Fruit fly (Drosophila melanogaster) whole organism, embryonic: ENCODE data around the gene Atat.

Experiments used
- Aef1 ChIP-seq: fragments of 200-800 bp; sonication (Bioruptor generic); IDR thresholded peaks from 3 replicates; pipeline ENCODE4 v1.3.6; 2022; ENCODE audit warnings: missing biosample characterization, missing genetic modification characterization
- Awh ChIP-seq: fragments of 200-800 bp; sonication (Bioruptor generic); IDR thresholded peaks from 2 replicates; pipeline ENCODE4, ENCODE4 v1.3.6; 2022; ENCODE audit warnings: missing biosample characterization, missing genetic modification characterization
- Bdp1 ChIP-seq: fragments of 200-800 bp; sonication (Bioruptor generic); optimal IDR thresholded peaks from 3 replicates; lab custom pipeline; 2016; ENCODE audit warnings: missing biosample characterization, missing genetic modification characterization
- CG12744 ChIP-seq: fragments of 200-800 bp; sonication (Bioruptor generic); optimal IDR thresholded peaks from 2 replicates; lab custom pipeline; 2016; ENCODE audit warnings: missing biosample characterization, missing genetic modification characterization
- CG16813 ChIP-seq: fragments of 200-800 bp; sonication (Bioruptor generic); IDR thresholded peaks from 3 replicates; pipeline ENCODE4 v1.3.6; 2022; ENCODE audit warnings: missing biosample characterization, missing genetic modification characterization; ENCODE audit not compliant: partially characterized antibody
- CG16815 ChIP-seq: fragments of 200-800 bp; sonication (Bioruptor generic); optimal IDR thresholded peaks from 3 replicates; lab custom pipeline; 2017; ENCODE audit warnings: missing biosample characterization, mild to moderate bottlenecking, missing genetic modification characterization
- CG17186 ChIP-seq: fragments of 200-800 bp; sonication (Bioruptor generic); optimal IDR thresholded peaks from 3 replicates; lab custom pipeline; 2017; ENCODE audit warnings: missing biosample characterization, missing genetic modification reagents, missing genetic modification characterization
- CG1792 ChIP-seq: fragments of 200-800 bp; sonication (Bioruptor generic); optimal IDR thresholded peaks from 2 replicates; lab custom pipeline; 2016; ENCODE audit warnings: missing biosample characterization, missing genetic modification characterization
- CG18599 ChIP-seq: fragments of 200-800 bp; sonication (Bioruptor generic); optimal IDR thresholded peaks from 3 replicates; lab custom pipeline; 2017; ENCODE audit warnings: missing biosample characterization, missing genetic modification characterization, mild to moderate bottlenecking, moderate library complexity, missing genetic modification reagents
- CG2678 ChIP-seq: fragments of 200-800 bp; sonication (Bioruptor generic); optimal IDR thresholded peaks from 3 replicates; lab custom pipeline; 2019; ENCODE audit warnings: missing biosample characterization, mild to moderate bottlenecking, missing genetic modification characterization, moderate library complexity
- CG2712 ChIP-seq: fragments of 200-800 bp; optimal IDR thresholded peaks from 3 replicates; lab custom pipeline; 2019; ENCODE audit warnings: missing biosample characterization, mild to moderate bottlenecking, missing genetic modification characterization, moderate library complexity
- CG31224 ChIP-seq: fragments of 200-800 bp; sonication (Bioruptor generic); IDR thresholded peaks from 2 replicates; pipeline ENCODE4 v1.3.6; 2022; ENCODE audit warnings: missing biosample characterization, missing genetic modification characterization
- CG3847 ChIP-seq: fragments of 200-800 bp; sonication (Bioruptor generic); IDR thresholded peaks from 2 replicates; pipeline ENCODE4 v1.3.6; 2022; ENCODE audit warnings: missing biosample characterization, missing genetic modification characterization
- CG4617 ChIP-seq: fragments of 200-800 bp; sonication (Bioruptor generic); optimal IDR thresholded peaks from 3 replicates; lab custom pipeline; 2016; ENCODE audit warnings: missing biosample characterization, missing genetic modification characterization, borderline replicate concordance
- CG5180 ChIP-seq: fragments of 200-800 bp; sonication (Bioruptor generic); optimal IDR thresholded peaks from 3 replicates; lab custom pipeline; 2017; ENCODE audit warnings: missing biosample characterization, missing genetic modification characterization, mild to moderate bottlenecking, moderate library complexity, missing genetic modification reagents
- CG6654 ChIP-seq: fragments of 200-800 bp; sonication (Bioruptor generic); optimal IDR thresholded peaks from 2 replicates; lab custom pipeline; 2017; ENCODE audit warnings: missing biosample characterization, mild to moderate bottlenecking, missing genetic modification characterization
- CG6689 ChIP-seq: fragments of 200-800 bp; sonication (Bioruptor generic); IDR thresholded peaks from 2 replicates; pipeline ENCODE4 v1.3.6; 2022; ENCODE audit warnings: missing biosample characterization, missing genetic modification characterization
- CG7372 ChIP-seq: fragments of 200-800 bp; sonication (Bioruptor generic); IDR thresholded peaks from 2 replicates; pipeline ENCODE4 v1.3.6; 2022; ENCODE audit warnings: missing biosample characterization, missing genetic modification characterization
- CkIIα-i1 ChIP-seq: fragments of 200-800 bp; sonication (Bioruptor generic); IDR thresholded peaks from 2 replicates; pipeline ENCODE4 v1.3.6; 2022; ENCODE audit warnings: missing biosample characterization, missing genetic modification characterization
- Dip2 ChIP-seq: fragments of 200-800 bp; sonication (Bioruptor generic); IDR thresholded peaks from 2 replicates; pipeline ENCODE4 v1.3.6; 2022; ENCODE audit warnings: missing biosample characterization, missing genetic modification characterization
- Doc2 ChIP-seq: fragments of 200-800 bp; sonication (Bioruptor generic); IDR thresholded peaks from 2 replicates; pipeline ENCODE4 v1.3.6; 2022; ENCODE audit warnings: missing biosample characterization, missing genetic modification characterization
- Dp ChIP-seq: fragments of 200-800 bp; sonication (Bioruptor generic); optimal IDR thresholded peaks from 2 replicates; lab custom pipeline; 2018; ENCODE audit warnings: missing biosample characterization, mild to moderate bottlenecking, missing genetic modification characterization, moderate library complexity
- Elba2 ChIP-seq: fragments of 200-800 bp; sonication (Bioruptor generic); optimal IDR thresholded peaks from 3 replicates; lab custom pipeline; 2016; ENCODE audit warnings: missing biosample characterization, missing genetic modification characterization
- H2.0 ChIP-seq: fragments of 200-800 bp; sonication (Bioruptor generic); IDR thresholded peaks from 2 replicates; pipeline ENCODE4 v1.3.6; 2022; ENCODE audit warnings: missing biosample characterization, missing genetic modification characterization
- Med ChIP-seq: fragments of 200-800 bp; sonication (Bioruptor generic); peaks from one replicate; lab custom pipeline; 2016; ENCODE audit warnings: missing biosample characterization, missing genetic modification characterization, mild to moderate bottlenecking, inconsistent platforms, moderate library complexity
- NfI ChIP-seq: fragments of 200-800 bp; sonication (Bioruptor generic); optimal IDR thresholded peaks from 3 replicates; lab custom pipeline; 2018; ENCODE audit warnings: missing biosample characterization, mild to moderate bottlenecking, missing genetic modification characterization, moderate library complexity
- Opbp ChIP-seq: fragments of 200-800 bp; sonication (Bioruptor generic); IDR thresholded peaks from 3 replicates; pipeline ENCODE4 v1.3.6; 2022; ENCODE audit warnings: missing biosample characterization, missing genetic modification characterization; ENCODE audit not compliant: partially characterized antibody
- Optix ChIP-seq: fragments of 200-800 bp; sonication (Bioruptor generic); IDR thresholded peaks from 3 replicates; pipeline ENCODE4 v1.3.6; 2022; ENCODE audit warnings: missing biosample characterization, missing genetic modification characterization
- Vsx1 ChIP-seq: fragments of 200-800 bp; sonication (Bioruptor generic); optimal IDR thresholded peaks from 2 replicates; lab custom pipeline; 2017; ENCODE audit warnings: missing biosample characterization, mild to moderate bottlenecking, missing genetic modification characterization, missing genetic modification reagents
- bbx ChIP-seq: fragments of 200-800 bp; sonication (Bioruptor generic); IDR thresholded peaks from 2 replicates; pipeline ENCODE4 v1.3.6; 2022; ENCODE audit warnings: missing biosample characterization, missing genetic modification characterization; ENCODE audit not compliant: partially characterized antibody
- chif ChIP-seq, 2 experiments: fragments of 200-800 bp; sonication (Bioruptor generic); optimal IDR thresholded peaks; 3 replicates each; lab custom pipeline; 2016; ENCODE audit warnings: missing biosample characterization in 2 of 2, missing genetic modification characterization in 2 of 2
- crol ChIP-seq: fragments of 200-800 bp; sonication (Bioruptor generic); IDR thresholded peaks from 2 replicates; pipeline ENCODE4 v1.3.6; 2022; ENCODE audit warnings: missing biosample characterization, missing genetic modification characterization
- gem ChIP-seq: fragments of 200-800 bp; sonication (Bioruptor generic); optimal IDR thresholded peaks from 2 replicates; lab custom pipeline; 2019; ENCODE audit warnings: missing biosample characterization, mild to moderate bottlenecking, missing genetic modification characterization, moderate library complexity
- h ChIP-seq: fragments of >200 bp; optimal IDR thresholded peaks from 2 replicates; lab custom pipeline; 2017
- hkb ChIP-seq, 2 experiments: fragments of 200-800 bp in 1 of 2; fragments of >200 bp in 1 of 2; sonication (Bioruptor generic) in 1 of 2; IDR thresholded peaks in 1 of 2; optimal IDR thresholded peaks in 1 of 2; 2 replicates each; pipeline versions ENCODE4 v1.3.6 to Lab custom; 2017 to 2022; ENCODE audit warnings: missing biosample characterization in 1 of 2, missing genetic modification characterization in 1 of 2
- lmd ChIP-seq: fragments of 200-800 bp; sonication (Bioruptor generic); IDR thresholded peaks from 2 replicates; pipeline ENCODE4 v1.3.6; 2022; ENCODE audit warnings: missing biosample characterization, missing genetic modification characterization
- lov ChIP-seq, 2 experiments: fragments of 200-800 bp in 1 of 2; fragments of >200 bp in 1 of 2; sonication (Bioruptor generic) in 1 of 2; IDR thresholded peaks in 1 of 2; optimal IDR thresholded peaks in 1 of 2; 2 replicates in 1 of 2; 3 replicates in 1 of 2; pipeline versions ENCODE4 v1.3.6 to Lab custom; 2017 to 2022; ENCODE audit warnings: missing biosample characterization in 1 of 2, missing genetic modification characterization in 1 of 2
- nau ChIP-seq: fragments of 200-800 bp; sonication (Bioruptor generic); optimal IDR thresholded peaks from 3 replicates; lab custom pipeline; 2017; ENCODE audit warnings: missing biosample characterization, mild to moderate bottlenecking, missing genetic modification characterization, missing genetic modification reagents
- nerfin-2 ChIP-seq: fragments of 200-800 bp; sonication (Bioruptor generic); IDR thresholded peaks from 2 replicates; pipeline ENCODE4 v1.3.6; 2022; ENCODE audit warnings: missing biosample characterization, missing genetic modification characterization; ENCODE audit not compliant: partially characterized antibody
- onecut ChIP-seq: fragments of 200-800 bp; sonication (Bioruptor generic); IDR thresholded peaks from 2 replicates; pipeline ENCODE4 v1.3.6; 2022; ENCODE audit warnings: missing biosample characterization, missing genetic modification characterization
- otp ChIP-seq: fragments of 200-800 bp; sonication (Bioruptor generic); IDR thresholded peaks from 3 replicates; pipeline ENCODE4, ENCODE4 v1.3.6; 2022; ENCODE audit warnings: missing biosample characterization, missing genetic modification characterization
- peb ChIP-seq: fragments of 200-800 bp; sonication (Bioruptor generic); IDR thresholded peaks from 2 replicates; pipeline ENCODE4 v1.3.6; 2022; ENCODE audit warnings: missing biosample characterization, missing genetic modification characterization
- phol ChIP-seq: fragments of 200-800 bp; sonication (Bioruptor generic); optimal IDR thresholded peaks from 3 replicates; lab custom pipeline; 2018; ENCODE audit warnings: missing biosample characterization, mild to moderate bottlenecking, missing genetic modification characterization, moderate library complexity
- salm ChIP-seq: fragments of 200-800 bp; sonication (Bioruptor generic); optimal IDR thresholded peaks from 2 replicates; lab custom pipeline; 2018; ENCODE audit warnings: missing biosample characterization, mild to moderate bottlenecking, missing genetic modification characterization
- scrt ChIP-seq: fragments of 200-800 bp; sonication (Bioruptor generic); optimal IDR thresholded peaks from 2 replicates; lab custom pipeline; 2018; ENCODE audit warnings: missing biosample characterization, mild to moderate bottlenecking, missing genetic modification characterization, moderate library complexity
- sim ChIP-seq: fragments of 200-800 bp; sonication (Bioruptor generic); IDR thresholded peaks from 2 replicates; pipeline ENCODE4 v1.3.6; 2022; ENCODE audit warnings: missing biosample characterization, missing genetic modification characterization
- tin ChIP-seq: fragments of 200-800 bp; sonication (Bioruptor generic); optimal IDR thresholded peaks from 3 replicates; lab custom pipeline; 2016; ENCODE audit warnings: missing biosample characterization, missing genetic modification characterization
- trem ChIP-seq: fragments of 200-800 bp; optimal IDR thresholded peaks from 3 replicates; lab custom pipeline; 2019; ENCODE audit warnings: missing biosample characterization, mild to moderate bottlenecking, missing genetic modification characterization, moderate library complexity
- usp ChIP-seq: fragments of >200 bp; optimal IDR thresholded peaks from 2 replicates; lab custom pipeline; 2017; ENCODE audit warnings: missing biosample characterization, missing genetic modification characterization

Gene Atat

DNA sequence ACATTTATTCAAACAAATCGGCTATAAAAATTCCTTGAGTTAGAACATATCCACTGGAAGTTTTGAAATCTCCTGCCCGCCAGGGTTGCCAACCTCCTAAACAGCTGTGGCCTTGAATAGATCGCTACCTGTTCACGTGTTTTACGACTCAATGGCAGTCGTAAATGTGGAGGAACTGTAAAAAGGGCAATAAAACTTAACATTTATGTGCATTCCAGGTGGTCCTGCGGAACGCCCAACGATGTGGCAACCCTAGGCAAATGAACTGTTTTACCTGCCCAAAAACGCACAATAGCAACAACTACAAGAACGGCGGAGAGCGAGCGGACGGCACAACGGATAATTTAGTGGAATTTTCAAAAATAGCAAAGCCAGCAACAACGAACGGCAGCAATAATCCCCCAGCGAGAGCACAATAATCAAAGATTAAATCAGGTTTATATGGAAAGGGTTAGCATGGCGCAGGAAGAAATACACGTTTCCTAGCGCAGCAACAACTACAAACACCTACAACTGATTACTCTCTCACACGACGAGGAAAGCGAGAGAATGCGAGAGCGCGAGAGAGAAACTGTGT is 35.2 kb upstream of the Atat start (continued):
- TF ChIP-seq NfI (peak; percentile 43), Aef1 (GFP tag; lab: Robert Waterston, UW) (0 out of 3 replicates have a peak, but pooled peaks have one; percentile 9), CG17186 (GFP tag; lab: Kevin White, UChicago) (peak; percentile 30), CG18599 (GFP tag; lab: Kevin White, UChicago) (no peak), CG1792 (GFP tag; lab: Kevin White, UChicago) (peak; percentile 26), usp (GFP tag; lab: Kevin White, UChicago) (no peak), Optix (GFP tag; lab: Robert Waterston, UW) (no peak), phol (tag; lab: Kevin White, UChicago) (peak; percentile 71), salm (tag; lab: Kevin White, UChicago) (no peak), CG6689 (GFP tag; lab: Robert Waterston, UW) (peak; percentile 31; the same call in 1 of the 2 replicates), h (no peak), Dip2 (no peak), H2.0 (GFP tag; lab: Robert Waterston, UW) (peak; percentile 51), sim (GFP tag; lab: Robert Waterston, UW) (no peak), CG16815 (GFP tag; lab: Kevin White, UChicago) (no peak), onecut (GFP tag; lab: Robert Waterston, UW) (no peak), crol (0 out of 2 replicates have a peak, but pooled peaks have one; percentile 9), Bdp1 (GFP tag; lab: Kevin White, UChicago) (no peak), trem (no peak), gem (tag; lab: Kevin White, UChicago) (peak; percentile 18), peb (GFP tag; lab: Robert Waterston, UW) (peak; percentile 12; the same call in 1 of the 2 replicates), Vsx1 (GFP tag; lab: Kevin White, UChicago) (no peak), tin (GFP tag; lab: Kevin White, UChicago) (no peak), scrt (GFP tag; lab: Kevin White, UChicago) (no peak), CG3847 (peak; percentile 28; the same call in 1 of the 2 replicates), Med (GFP tag; lab: Kevin White, UChicago) (peak; percentile 95), nau (GFP tag; lab: Kevin White, UChicago) (no peak), CG16813 (GFP tag; lab: Robert Waterston, UW) (no peak), Opbp (GFP tag; lab: Robert Waterston, UW) (0 out of 3 replicates have a peak, but pooled peaks have one; percentile 30), CG5180 (no peak), lov (optimal IDR thresholded peaks at IDR 0.05; lab: Kevin White, UChicago) (no peak), lov (GFP tag; IDR thresholded peaks at IDR 0.05; lab: Robert Waterston, UW) (no peak), lmd (peak; percentile 61), CG6654 (GFP tag; lab: Kevin White, UChicago) (peak; percentile 27), Dp (GFP tag; lab: Kevin White, UChicago) (no peak), otp (GFP tag; lab: Robert Waterston, UW) (peak; percentile 42; the same call in 2 of the 3 replicates), CG31224 (GFP tag; lab: Robert Waterston, UW) (no peak), CG2712 (tag; lab: Kevin White, UChicago) (no peak), CG12744 (GFP tag; lab: Kevin White, UChicago) (no peak), CG4617 (GFP tag; lab: Kevin White, UChicago) (no peak), Doc2 (GFP tag; lab: Robert Waterston, UW) (no peak), CG7372 (no peak), hkb (optimal IDR thresholded peaks at IDR 0.05; lab: Kevin White, UChicago) (no peak), hkb (GFP tag; IDR thresholded peaks at IDR 0.05; lab: Robert Waterston, UW) (peak; percentile 69), CkIIα-i1 (GFP tag; lab: Robert Waterston, UW) (no peak), chif (GFP tag; optimal IDR thresholded peaks at IDR 0.05; lab: Kevin White, UChicago) (peak in 1 of 2 experiments; percentile 38), nerfin-2 (GFP tag; lab: Robert Waterston, UW) (no peak), Awh (GFP tag; lab: Robert Waterston, UW) (no peak), CG2678 (no peak), Elba2 (no peak), bbx (GFP tag; lab: Robert Waterston, UW) (0 out of 2 replicates have a peak, but pooled peaks have one; percentile 55)
